Fruit fly (Drosophila melanogaster) whole organism, wandering third instar larva: Measurements from ENCODE around the gene CG10591.
A peak's percentile ranks its signal among the peaks of the same experiment; 100 is the strongest.

Source experiments
- Abd-B ChIP-seq: fragments of >200 bp; optimal IDR thresholded peaks from 2 replicates; lab custom pipeline; 2017; ENCODE audit warnings: missing biosample characterization, missing genetic modification characterization
- CG32264 ChIP-seq: fragments of 200-800 bp; sonication (Bioruptor generic); optimal IDR thresholded peaks from 2 replicates; lab custom pipeline; 2016; ENCODE audit warnings: missing biosample characterization, missing genetic modification characterization
- CG9705 ChIP-seq: fragments of 200-800 bp; sonication (Bioruptor generic); optimal IDR thresholded peaks from 2 replicates; lab custom pipeline; 2018; ENCODE audit warnings: missing biosample characterization, mild to moderate bottlenecking, missing genetic modification characterization
- CrebA ChIP-seq: fragments of 200-800 bp; sonication (Bioruptor generic); optimal IDR thresholded peaks from 2 replicates; lab custom pipeline; 2016; ENCODE audit warnings: missing biosample characterization, mild to moderate bottlenecking, missing genetic modification characterization, borderline replicate concordance
- Dfd ChIP-seq: fragments of >200 bp; optimal IDR thresholded peaks from 2 replicates; lab custom pipeline; 2017; ENCODE audit warnings: missing biosample characterization, missing genetic modification characterization
- Dif ChIP-seq: fragments of 200-275, 200-300 bp; sonication (Bioruptor generic); optimal IDR thresholded peaks from 2 replicates; lab custom pipeline; 2018; ENCODE audit warnings: missing biosample characterization, missing genetic modification characterization; ENCODE audit not compliant: partially characterized antibody
- GATAd ChIP-seq: sonication (Bioruptor generic); optimal IDR thresholded peaks from 2 replicates; lab custom pipeline; 2016; ENCODE audit warnings: missing biosample characterization, missing genetic modification characterization
- HLH106 ChIP-seq: fragments of 200-800 bp; optimal IDR thresholded peaks from 3 replicates; lab custom pipeline; 2019; ENCODE audit warnings: missing biosample characterization, mild to moderate bottlenecking, missing genetic modification characterization, moderate library complexity
- Hnf4 ChIP-seq: fragments of 200-800 bp; sonication (Bioruptor generic); optimal IDR thresholded peaks from 2 replicates; lab custom pipeline; 2016; ENCODE audit warnings: missing biosample characterization, mild to moderate bottlenecking, missing genetic modification characterization
- Hr78 ChIP-seq: fragments of >200 bp; optimal IDR thresholded peaks from 2 replicates; lab custom pipeline; 2017; ENCODE audit warnings: missing biosample characterization, missing genetic modification characterization
- Hr83 ChIP-seq: fragments of 200-300 bp; sonication (Bioruptor generic); optimal IDR thresholded peaks from 2 replicates; lab custom pipeline; 2016; ENCODE audit warnings: missing biosample characterization, mild to moderate bottlenecking, missing genetic modification characterization, moderate library complexity; ENCODE audit not compliant: poor library complexity, severe bottlenecking
- Jra ChIP-seq: sonication (Bioruptor generic); optimal IDR thresholded peaks from 2 replicates; lab custom pipeline; 2016; ENCODE audit warnings: missing biosample characterization, missing genetic modification characterization
- Mio ChIP-seq: sonication (Bioruptor generic); optimal IDR thresholded peaks from 2 replicates; lab custom pipeline; 2016; ENCODE audit warnings: missing biosample characterization, missing genetic modification characterization
- N ChIP-seq: fragments of >200 bp; optimal IDR thresholded peaks from 2 replicates; lab custom pipeline; 2018; ENCODE audit warnings: missing biosample characterization, missing external identifiers, missing genetic modification characterization
- OdsH ChIP-seq: fragments of 200-800 bp; sonication (Bioruptor generic); optimal IDR thresholded peaks from 2 replicates; lab custom pipeline; 2016; ENCODE audit warnings: missing biosample characterization, mild to moderate bottlenecking, missing genetic modification characterization
- Sp1 ChIP-seq: fragments of 200-800 bp; sonication (Bioruptor generic); optimal IDR thresholded peaks from 3 replicates; lab custom pipeline; 2019; ENCODE audit warnings: missing biosample characterization, mild to moderate bottlenecking, missing genetic modification characterization, moderate library complexity
- Vsx2 ChIP-seq: fragments of 200-300, 225-300 bp; sonication (Bioruptor generic); optimal IDR thresholded peaks from 2 replicates; lab custom pipeline; 2018; ENCODE audit warnings: missing biosample characterization, missing genetic modification characterization; ENCODE audit not compliant: partially characterized antibody
- brk ChIP-seq: fragments of 200-800 bp; sonication (Bioruptor generic); optimal IDR thresholded peaks from 2 replicates; lab custom pipeline; 2016; ENCODE audit warnings: missing biosample characterization, mild to moderate bottlenecking, missing genetic modification characterization
- dl ChIP-seq, 2 experiments: fragments of 175-275, 200-275 bp in 1 of 2; fragments of 200-275 bp in 1 of 2; sonication (Bioruptor generic); optimal IDR thresholded peaks; lab custom pipeline; 2018; ENCODE audit warnings: mild to moderate bottlenecking in 2 of 2, missing biosample characterization in 2 of 2, missing genetic modification characterization in 2 of 2, moderate library complexity in 2 of 2; ENCODE audit not compliant: partially characterized antibody in 2 of 2, insufficient read depth in 1 of 2
- dmrt93B ChIP-seq: fragments of 200-800 bp; sonication (Bioruptor generic); optimal IDR thresholded peaks from 2 replicates; lab custom pipeline; 2018; ENCODE audit warnings: missing biosample characterization, mild to moderate bottlenecking, missing genetic modification characterization
- dsf ChIP-seq: sonication (Bioruptor generic); optimal IDR thresholded peaks from 2 replicates; lab custom pipeline; 2016; ENCODE audit warnings: missing biosample characterization, missing genetic modification characterization, borderline replicate concordance
- ey ChIP-seq: fragments of 200-800 bp; sonication (Bioruptor generic); optimal IDR thresholded peaks from 2 replicates; lab custom pipeline; 2016; ENCODE audit warnings: missing biosample characterization, missing genetic modification characterization
- foxo ChIP-seq, 2 experiments: fragments of 200-800 bp; sonication (Bioruptor generic); optimal IDR thresholded peaks; 2 replicates in 1 of 2; 3 replicates in 1 of 2; lab custom pipeline; 2016 to 2017; ENCODE audit warnings: missing biosample characterization in 2 of 2, missing genetic modification characterization in 2 of 2
- fru ChIP-seq: fragments of 200-800 bp; sonication (Bioruptor generic); optimal IDR thresholded peaks from 3 replicates; lab custom pipeline; 2016; ENCODE audit warnings: missing biosample characterization, mild to moderate bottlenecking, missing genetic modification characterization
- h ChIP-seq: fragments of 200-800 bp; sonication (Bioruptor generic); optimal IDR thresholded peaks from 3 replicates; lab custom pipeline; 2016; ENCODE audit warnings: missing biosample characterization, mild to moderate bottlenecking, missing genetic modification characterization
- jim ChIP-seq: fragments of 175-275, 200-325 bp; sonication (Bioruptor generic); optimal IDR thresholded peaks from 2 replicates; lab custom pipeline; 2016; ENCODE audit warnings: missing biosample characterization, mild to moderate bottlenecking, missing genetic modification characterization
- lola ChIP-seq: fragments of >200 bp; optimal IDR thresholded peaks from 2 replicates; lab custom pipeline; 2017; ENCODE audit warnings: missing biosample characterization, missing genetic modification characterization
- pan ChIP-seq: fragments of >200 bp; optimal IDR thresholded peaks from 2 replicates; lab custom pipeline; 2017
- psq ChIP-seq: fragments of 200-800 bp; sonication (Bioruptor generic); optimal IDR thresholded peaks from 3 replicates; lab custom pipeline; 2017; ENCODE audit warnings: missing biosample characterization, mild to moderate bottlenecking, missing genetic modification characterization, moderate library complexity
- rgr ChIP-seq: fragments of 200-800 bp; sonication (Bioruptor generic); optimal IDR thresholded peaks from 3 replicates; lab custom pipeline; 2016; ENCODE audit warnings: missing biosample characterization, mild to moderate bottlenecking, missing genetic modification characterization
- sv ChIP-seq: fragments of 200-800 bp; sonication (Bioruptor generic); optimal IDR thresholded peaks from 3 replicates; lab custom pipeline; 2016; ENCODE audit warnings: missing biosample characterization, missing genetic modification characterization
- tai ChIP-seq: sonication (Bioruptor generic); optimal IDR thresholded peaks from 2 replicates; lab custom pipeline; 2016; ENCODE audit warnings: missing biosample characterization, missing genetic modification characterization
- usp ChIP-seq: fragments of >200 bp; optimal IDR thresholded peaks from 2 replicates; lab custom pipeline; 2017; ENCODE audit warnings: missing biosample characterization, missing genetic modification characterization
- woc ChIP-seq: sonication (Bioruptor generic); optimal IDR thresholded peaks from 2 replicates; lab custom pipeline; 2016; ENCODE audit warnings: missing biosample characterization, mild to moderate bottlenecking, missing genetic modification characterization

CG10591 gene

dm6 chr3L:5603860-5604415 lies 4.4 kb upstream of the CG10591 start, which contains the start of gene TM9SF3:
TM9SF3 (minus strand) TSS chr3L:5603979.
- TF ChIP-seq Vsx2 (GFP tag; lab: Kevin White, UChicago) (no peak), sv (GFP tag; lab: Kevin White, UChicago) (no peak), Jra (no peak), Mio (GFP tag; lab: Kevin White, UChicago) (no peak), N (GFP tag; lab: Kevin White, UChicago) (no peak), usp (GFP tag; lab: Kevin White, UChicago) (no peak), dmrt93B (no peak), Hr83 (no peak), ey (GFP tag; lab: Kevin White, UChicago) (no peak), brk (GFP tag; lab: Kevin White, UChicago) (no peak), CG32264 (GFP tag; lab: Kevin White, UChicago) (no peak), HLH106 (peak; percentile 17), Dif (GFP tag; lab: Kevin White, UChicago) (no peak), psq (GFP tag; lab: Kevin White, UChicago) (peak; percentile 11), Sp1 (GFP tag; lab: Kevin White, UChicago) (no peak), rgr (GFP tag; lab: Kevin White, UChicago) (no peak), woc (GFP tag; lab: Kevin White, UChicago) (peak; percentile 56), dsf (GFP tag; lab: Kevin White, UChicago) (peak; percentile 47), pan (lab: Kevin White, UChicago) (no peak), jim (GFP tag; lab: Kevin White, UChicago) (no peak), Hnf4 (GFP tag; lab: Kevin White, UChicago) (peak; percentile 20), OdsH (no peak), Abd-B (GFP tag; lab: Kevin White, UChicago) (no peak), fru (GFP tag; lab: Kevin White, UChicago) (peak; percentile 18), CG9705 (GFP tag; lab: Kevin White, UChicago) (no peak), foxo (GFP tag; optimal IDR thresholded peaks at IDR 0.05; lab: Kevin White, UChicago) (no peak), Hr78 (GFP tag; lab: Kevin White, UChicago) (no peak), dl (GFP tag; optimal IDR thresholded peaks at IDR 0.05; lab: Kevin White, UChicago; ENCODE audit: insufficient read depth in 1 of 2, partially characterized antibody in 2 of 2) (no peak), CrebA (no peak), h (GFP tag; lab: Kevin White, UChicago) (no peak), GATAd (GFP tag; lab: Kevin White, UChicago) (no peak), lola (GFP tag; lab: Kevin White, UChicago) (no peak), tai (no peak)

dm6 chr3L:5594853-5595593 lies 4.5 kb downstream of the CG10591 start, which contains the start of the genes Alp10 and Alp9:
Alp10 (minus strand) TSS chr3L:5595272.
Alp9 (plus strand) TSS chr3L:5595542.
- no peak for TF ChIP-seq CG9705 (GFP tag; lab: Kevin White, UChicago)
- TF ChIP-seq Sp1 (GFP tag; lab: Kevin White, UChicago) = no peak
- no peak for TF ChIP-seq jim (GFP tag; lab: Kevin White, UChicago)
- no peak for TF ChIP-seq Hnf4 (GFP tag; lab: Kevin White, UChicago)
- no peak for TF ChIP-seq Dfd (GFP tag; lab: Kevin White, UChicago)
- TF ChIP-seq sv (GFP tag; lab: Kevin White, UChicago) = no peak
- no peak for TF ChIP-seq tai
- TF ChIP-seq fru (GFP tag; lab: Kevin White, UChicago) = no peak

dm6 chr3L:5594163-5594715 lies 5.3 kb downstream of the CG10591 start:
- TF ChIP-seq dl (GFP tag; optimal IDR thresholded peaks at IDR 0.05; lab: Kevin White, UChicago; ENCODE audit: insufficient read depth in 1 of 2, partially characterized antibody in 2 of 2) (no peak), lola (GFP tag; lab: Kevin White, UChicago) (no peak), pan (lab: Kevin White, UChicago) (no peak), woc (GFP tag; lab: Kevin White, UChicago) (no peak), Mio (GFP tag; lab: Kevin White, UChicago) (no peak)
